Worm (Caenorhabditis elegans): ENCODE measurements around the gene F21D5.9.
"Not testable (repeated sequence)": the region's sequence is repeated elsewhere in the genome, so short reads cannot be mapped to it uniquely, and the experiment has no call there.

- TF ChIP-seq dao-5, him-1 (tag; optimal IDR thresholded peaks at IDR 0.05): not testable (repeated sequence)
These were observed 8.8 kb upstream of the F21D5.9 start, which contains the start of the genes parg-2 and ipla-5 for ce11 chrIV:8715032-8715431.
